Worm (Caenorhabditis elegans) whole organism, L2 larva: Measurements from ENCODE around the gene pals-16.
A peak's percentile ranks its signal among the peaks of the same experiment; 100 is the strongest.

Experiments used
- C34F6.9 ChIP-seq: fragments of 150-350 bp; optimal IDR thresholded peaks from 2 replicates; lab custom pipeline; 2014; ENCODE audit warnings: missing biosample characterization, missing genetic modification characterization
- R02D3.7 ChIP-seq: fragments of 150-350 bp; optimal IDR thresholded peaks from 2 replicates; lab custom pipeline; 2014; ENCODE audit warnings: missing biosample characterization, missing genetic modification characterization
- Y55F3AM.14 ChIP-seq: fragments of 200-800 bp; sonication (Bioruptor generic); optimal IDR thresholded peaks from 2 replicates; lab custom pipeline; 2018; ENCODE audit warnings: mild to moderate bottlenecking, missing genetic modification characterization, missing compliant biosample characterization
- ZK546.5 ChIP-seq: sonication (generic microtip); optimal IDR thresholded peaks from 2 replicates; lab custom pipeline; 2017; ENCODE audit warnings: missing biosample characterization, missing genetic modification characterization
- alr-1 ChIP-seq: fragments of 150-350 bp; optimal IDR thresholded peaks from 2 replicates; lab custom pipeline; 2014; ENCODE audit warnings: missing biosample characterization, missing genetic modification characterization
- aly-2 ChIP-seq: fragments of 150-350 bp; optimal IDR thresholded peaks from 2 replicates; lab custom pipeline; 2014; ENCODE audit warnings: missing biosample characterization, missing genetic modification characterization
- ceh-16 ChIP-seq: fragments of 150-350 bp; optimal IDR thresholded peaks from 2 replicates; lab custom pipeline; 2014; ENCODE audit warnings: missing biosample characterization, missing genetic modification characterization
- crh-2 ChIP-seq: sonication (generic microtip); optimal IDR thresholded peaks from 2 replicates; lab custom pipeline; 2017; ENCODE audit warnings: missing biosample characterization, missing genetic modification characterization
- dmd-4 ChIP-seq: sonication (generic microtip); optimal IDR thresholded peaks from 2 replicates; lab custom pipeline; 2017; ENCODE audit warnings: missing biosample characterization, missing genetic modification characterization
- egl-27 ChIP-seq: sonication (generic microtip); optimal IDR thresholded peaks from 3 replicates; lab custom pipeline; 2017; ENCODE audit warnings: missing biosample characterization, missing genetic modification reagents, missing genetic modification characterization
- elt-1 ChIP-seq: fragments of 150-350 bp; optimal IDR thresholded peaks from 2 replicates; lab custom pipeline; 2014; ENCODE audit warnings: missing biosample characterization, missing genetic modification characterization
- fos-1 ChIP-seq: fragments of 150-350 bp; optimal IDR thresholded peaks from 2 replicates; lab custom pipeline; 2014; ENCODE audit warnings: missing biosample characterization, missing genetic modification characterization
- gmeb-1 ChIP-seq: fragments of 150-350 bp; optimal IDR thresholded peaks from 2 replicates; lab custom pipeline; 2014; ENCODE audit warnings: missing biosample characterization, missing genetic modification characterization
- lin-39 ChIP-seq: fragments of 150-350 bp; optimal IDR thresholded peaks from 2 replicates; lab custom pipeline; 2014; ENCODE audit warnings: missing biosample characterization, missing genetic modification reagents, missing genetic modification characterization
- lsy-2 ChIP-seq, 2 experiments: fragments of 150-350 bp in 1 of 2; sonication (generic microtip) in 1 of 2; optimal IDR thresholded peaks; 2 replicates each; lab custom pipeline; 2014 to 2017; ENCODE audit warnings: missing biosample characterization in 2 of 2, missing genetic modification characterization in 2 of 2
- mab-5 ChIP-seq: fragments of 150-350 bp; optimal IDR thresholded peaks from 2 replicates; lab custom pipeline; 2014; ENCODE audit warnings: missing biosample characterization, missing genetic modification characterization
- mbf-1 ChIP-seq: sonication (generic microtip); optimal IDR thresholded peaks from 2 replicates; lab custom pipeline; 2017; ENCODE audit warnings: missing biosample characterization, missing genetic modification characterization
- mdl-1 ChIP-seq, 2 experiments: fragments of 150-350 bp in 1 of 2; sonication (generic microtip) in 1 of 2; optimal IDR thresholded peaks; 2 replicates each; lab custom pipeline; 2017; ENCODE audit warnings: missing biosample characterization in 2 of 2, missing genetic modification characterization in 2 of 2
- nhr-10 ChIP-seq: sonication (generic microtip); optimal IDR thresholded peaks from 2 replicates; lab custom pipeline; 2017; ENCODE audit warnings: missing biosample characterization, missing genetic modification characterization
- nhr-11 ChIP-seq: fragments of 150-350 bp; optimal IDR thresholded peaks from 2 replicates; lab custom pipeline; 2014; ENCODE audit warnings: missing biosample characterization, missing genetic modification characterization
- nhr-12 ChIP-seq: fragments of 150-350 bp; optimal IDR thresholded peaks from 2 replicates; lab custom pipeline; 2014; ENCODE audit warnings: missing biosample characterization, missing genetic modification characterization
- nhr-129 ChIP-seq: fragments of 150-350 bp; optimal IDR thresholded peaks from 2 replicates; lab custom pipeline; 2014; ENCODE audit warnings: missing biosample characterization, missing genetic modification characterization
- nhr-23 ChIP-seq: fragments of 150-350 bp; optimal IDR thresholded peaks from 2 replicates; lab custom pipeline; 2014; ENCODE audit warnings: missing biosample characterization, missing genetic modification reagents, missing genetic modification characterization
- nhr-237 ChIP-seq: fragments of 150-350 bp; optimal IDR thresholded peaks from 2 replicates; lab custom pipeline; 2014; ENCODE audit warnings: missing biosample characterization, missing genetic modification characterization
- nhr-25 ChIP-seq: fragments of 150-350 bp; sonication (generic microtip); optimal IDR thresholded peaks from 3 replicates; lab custom pipeline; 2014; ENCODE audit warnings: missing biosample characterization, missing genetic modification characterization
- nhr-6 ChIP-seq: fragments of 150-350 bp; optimal IDR thresholded peaks from 2 replicates; lab custom pipeline; 2014; ENCODE audit warnings: missing biosample characterization, missing genetic modification characterization
- peb-1 ChIP-seq: fragments of 150-350 bp; optimal IDR thresholded peaks from 2 replicates; lab custom pipeline; 2014; ENCODE audit warnings: missing biosample characterization, missing genetic modification characterization
- sem-4 ChIP-seq: fragments of 150-350 bp; optimal IDR thresholded peaks from 2 replicates; lab custom pipeline; 2014; ENCODE audit warnings: missing biosample characterization, missing genetic modification reagents, missing genetic modification characterization
- sma-3 ChIP-seq: sonication (generic microtip); optimal IDR thresholded peaks from 2 replicates; lab custom pipeline; 2016; ENCODE audit warnings: missing genetic modification reagents, missing genetic modification characterization, missing compliant biosample characterization
- sma-9 ChIP-seq, 2 experiments: fragments of 150-350 bp in 1 of 2; sonication (generic microtip) in 1 of 2; optimal IDR thresholded peaks; 2 replicates each; lab custom pipeline; 2014 to 2016; ENCODE audit warnings: missing genetic modification characterization in 2 of 2, mild to moderate bottlenecking in 1 of 2, missing biosample characterization in 1 of 2, missing compliant biosample characterization in 1 of 2, missing genetic modification reagents in 1 of 2, moderate library complexity in 1 of 2
- unc-39 ChIP-seq: fragments of 150-350 bp; optimal IDR thresholded peaks from 2 replicates; lab custom pipeline; 2014; ENCODE audit warnings: missing biosample characterization, missing genetic modification characterization
- unc-55 ChIP-seq: fragments of 150-350 bp; sonication (generic microtip); optimal IDR thresholded peaks from 3 replicates; lab custom pipeline; 2014; ENCODE audit warnings: missing biosample characterization, missing genetic modification reagents, missing genetic modification characterization
- unc-62 ChIP-seq: fragments of 150-350 bp; optimal IDR thresholded peaks from 2 replicates; lab custom pipeline; 2014; ENCODE audit warnings: missing biosample characterization, missing genetic modification reagents, missing genetic modification characterization
- zag-1 ChIP-seq: fragments of 150-350 bp; optimal IDR thresholded peaks from 2 replicates; lab custom pipeline; 2014; ENCODE audit warnings: missing biosample characterization, missing genetic modification characterization
- ztf-1 ChIP-seq: fragments of 200-800 bp; sonication (Bioruptor generic); conservative IDR thresholded peaks from 2 replicates; pipeline ENCODE4 v1.3.6; 2022; ENCODE audit warnings: missing genetic modification characterization, missing compliant biosample characterization
- ztf-11 ChIP-seq: sonication (generic microtip); optimal IDR thresholded peaks from 2 replicates; lab custom pipeline; 2017; ENCODE audit warnings: missing biosample characterization, missing genetic modification characterization
- ztf-4 ChIP-seq: fragments of 150-350 bp; optimal IDR thresholded peaks from 2 replicates; lab custom pipeline; 2014; ENCODE audit warnings: missing biosample characterization, missing genetic modification characterization

pals-16 gene

DNA sequence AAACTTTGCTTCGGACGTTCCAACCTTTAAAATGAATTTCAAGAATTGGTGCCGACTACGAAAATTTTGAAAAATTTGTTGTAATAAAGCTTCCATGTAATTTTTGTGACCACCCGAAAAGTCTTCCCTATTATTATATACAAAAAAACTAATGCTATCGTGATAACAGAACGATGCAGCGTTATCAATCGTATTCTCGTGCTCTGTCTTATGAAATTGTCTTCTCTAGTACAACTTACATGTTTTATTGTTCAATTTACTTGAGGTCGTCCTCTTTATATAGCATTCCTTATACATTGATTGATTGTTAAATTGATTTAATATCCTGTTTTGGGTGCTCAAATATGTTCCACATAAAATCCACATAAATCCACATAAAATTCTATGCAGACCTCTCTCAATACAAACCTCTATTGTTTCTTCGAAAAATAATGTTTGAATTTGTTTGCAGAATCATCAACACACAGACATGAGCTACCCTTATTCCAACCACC, 1.8 kb downstream of the pals-16 start, which contains the start of gene pals-19:
Gene pals-19 (plus strand): TSS at position 444 of the 494 bp plus-strand sequence.
- TF ChIP-seq fos-1 (peak; percentile 82), nhr-23 (no peak), egl-27 (no peak)

DNA sequence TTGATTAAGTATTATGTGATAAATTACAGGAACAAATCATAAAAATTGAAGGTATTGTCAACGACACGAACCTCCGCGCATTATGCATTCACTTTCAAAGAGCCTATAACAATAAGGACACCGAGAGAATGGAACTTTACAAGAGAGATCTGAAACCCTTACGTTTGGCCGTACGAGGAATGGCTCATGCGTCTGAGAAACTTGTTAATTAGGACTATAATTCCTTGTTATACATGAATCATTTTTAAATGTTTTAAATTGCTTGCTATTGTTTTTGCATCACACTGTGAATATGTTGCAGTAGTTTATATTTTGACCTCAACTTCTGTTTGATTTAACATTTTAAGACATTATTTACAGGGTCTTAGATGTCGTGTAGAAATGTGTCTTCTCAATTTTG, 3.3 kb downstream of the pals-16 start, which contains the start of gene pals-18:
Gene pals-18 (plus strand): TSS at position 301 of the 400 bp plus-strand sequence.
- TF ChIP-seq alr-1 (tag; lab: Kevin White, UChicago) (no peak), nhr-11 (tag; lab: Kevin White, UChicago) (no peak), nhr-12 (no peak), unc-39 (tag; lab: Kevin White, UChicago) (no peak), nhr-6 (tag; lab: Kevin White, UChicago) (no peak), lsy-2 (tag; optimal IDR thresholded peaks at IDR 0.05; lab: Kevin White, UChicago) (no peak), nhr-10 (tag; lab: Kevin White, UChicago) (no peak), sem-4 (tag; lab: Kevin White, UChicago) (no peak), unc-62 (GFP tag; lab: Kevin White, UChicago) (no peak), nhr-129 (no peak), gmeb-1 (tag; lab: Kevin White, UChicago) (no peak), ztf-1 (no peak), sma-3 (no peak), lin-39 (tag; lab: Kevin White, UChicago) (no peak), sma-9 (GFP tag; optimal IDR thresholded peaks at IDR 0.05; lab: Kevin White, UChicago) (no peak), sma-9 (tag; optimal IDR thresholded peaks at IDR 0.05; lab: Kevin White, UChicago) (no peak)

DNA sequence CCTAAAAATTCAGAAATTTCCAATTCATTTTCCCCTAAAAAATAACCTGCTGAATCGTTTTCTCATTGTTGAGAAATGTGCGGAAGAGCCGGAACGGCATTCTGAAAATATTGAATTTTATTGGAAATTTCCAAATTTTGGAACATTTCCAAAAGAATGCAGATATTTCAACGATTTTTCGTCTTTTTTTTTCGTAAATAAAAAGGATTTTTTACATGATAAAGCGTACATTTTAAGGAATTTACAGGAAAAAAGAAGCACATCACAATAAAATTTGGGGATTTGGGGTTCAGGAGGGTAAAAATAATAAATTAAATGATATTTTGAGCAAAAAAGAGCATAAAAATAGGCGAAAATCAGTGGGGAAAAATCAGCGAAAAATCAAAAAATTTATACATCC, 9.4 kb downstream of the pals-16 start, which contains the start of gene Y82E9BR.22:
Gene Y82E9BR.22 (minus strand): TSS at position 101 of the 400 bp plus-strand sequence.
- TF ChIP-seq mbf-1: no peak
- TF ChIP-seq dmd-4 (tag; lab: Kevin White, UChicago): no peak
- no peak for TF ChIP-seq nhr-237 (tag; lab: Kevin White, UChicago)
- no peak for TF ChIP-seq nhr-23
- no peak for TF ChIP-seq sma-3
- TF ChIP-seq elt-1: no peak
- TF ChIP-seq nhr-25 (tag; lab: Kevin White, UChicago): no peak
- no peak for TF ChIP-seq nhr-10 (tag; lab: Kevin White, UChicago)
- TF ChIP-seq nhr-129: no peak
- no peak for TF ChIP-seq unc-39 (tag; lab: Kevin White, UChicago)
- no peak for TF ChIP-seq lin-39 (tag; lab: Kevin White, UChicago)

DNA sequence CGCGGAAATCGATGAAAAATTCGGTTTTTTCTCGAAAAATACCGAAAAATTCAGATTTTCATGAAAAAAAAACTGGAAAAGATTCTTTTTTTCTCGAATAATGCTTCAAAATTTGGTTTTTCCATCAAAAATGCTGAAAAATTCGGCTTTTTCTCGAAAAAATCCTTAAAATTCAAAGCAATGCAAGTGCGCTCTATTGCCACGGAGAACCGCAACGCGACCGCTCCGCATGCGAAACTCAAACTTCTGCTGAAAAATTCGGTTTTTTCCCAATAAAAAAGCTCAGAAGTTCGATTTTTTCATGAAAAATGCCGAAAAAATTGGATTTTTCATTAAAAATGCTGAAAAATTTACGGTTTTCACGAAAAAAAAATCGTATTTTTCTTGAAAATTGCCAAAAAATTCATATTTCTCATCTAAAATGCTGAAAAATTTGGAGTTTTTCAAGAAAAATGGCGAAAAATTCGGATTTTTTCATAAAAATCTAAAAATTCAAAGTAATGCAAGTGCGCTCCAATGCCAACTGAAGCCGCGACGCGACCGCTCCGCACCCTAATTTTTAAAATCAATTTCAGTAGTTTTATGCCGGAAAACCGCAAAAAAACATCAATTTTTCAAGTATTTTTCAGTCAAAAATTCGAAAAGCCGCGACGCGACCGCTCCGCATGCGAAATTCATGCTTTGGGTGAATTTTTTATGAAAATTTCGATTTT, 13.5 kb downstream of the pals-16 start:
- no peak for TF ChIP-seq nhr-12
- TF ChIP-seq nhr-25 (tag; lab: Kevin White, UChicago): no peak
- no peak for TF ChIP-seq aly-2
- no peak for TF ChIP-seq mdl-1 (tag; optimal IDR thresholded peaks at IDR 0.05; lab: Kevin White, UChicago)
- no peak for TF ChIP-seq sem-4 (tag; lab: Kevin White, UChicago)
- TF ChIP-seq nhr-11 (tag; lab: Kevin White, UChicago): no peak

DNA sequence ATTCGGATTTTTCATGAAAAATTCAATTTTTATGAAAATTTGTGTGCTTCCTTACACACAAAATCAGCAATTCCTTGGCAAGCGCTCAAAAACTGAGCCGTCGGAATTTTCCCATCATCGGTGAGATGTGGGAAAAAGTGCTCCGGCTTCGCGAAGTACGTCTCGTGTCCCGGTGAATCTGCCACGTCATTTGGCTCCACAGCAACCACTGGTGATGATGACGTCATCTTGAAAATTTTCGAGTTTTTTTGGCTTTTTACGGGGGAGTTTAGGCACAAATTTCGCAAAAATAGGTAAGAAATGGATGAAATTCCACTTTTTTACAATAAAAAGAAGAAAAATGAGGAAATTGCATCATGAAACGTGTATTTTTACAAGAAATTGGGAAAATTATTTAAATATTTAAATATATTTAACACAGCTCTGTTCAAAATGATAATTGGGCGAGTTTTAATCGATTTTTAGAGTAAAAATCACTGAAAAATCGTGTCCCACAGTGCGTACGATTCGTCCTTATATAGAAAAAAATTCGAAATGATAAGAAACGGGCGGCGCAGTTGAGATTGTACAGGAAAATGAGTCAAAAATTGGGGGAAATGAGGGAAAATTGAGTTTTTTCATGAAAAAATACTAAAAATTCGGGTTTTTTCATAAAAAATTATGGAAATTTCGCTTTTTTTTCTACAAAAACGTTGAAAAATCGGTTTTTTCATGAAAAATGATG, 14.3 kb downstream of the pals-16 start, which contains the start of gene Y82E9BR.14:
Gene Y82E9BR.14 (minus strand): TSS at position 227 of the 724 bp plus-strand sequence.
- peak; percentile 66 for TF ChIP-seq fos-1
- no peak for TF ChIP-seq Y55F3AM.14 (GFP tag; lab: Kevin White, UChicago)

DNA sequence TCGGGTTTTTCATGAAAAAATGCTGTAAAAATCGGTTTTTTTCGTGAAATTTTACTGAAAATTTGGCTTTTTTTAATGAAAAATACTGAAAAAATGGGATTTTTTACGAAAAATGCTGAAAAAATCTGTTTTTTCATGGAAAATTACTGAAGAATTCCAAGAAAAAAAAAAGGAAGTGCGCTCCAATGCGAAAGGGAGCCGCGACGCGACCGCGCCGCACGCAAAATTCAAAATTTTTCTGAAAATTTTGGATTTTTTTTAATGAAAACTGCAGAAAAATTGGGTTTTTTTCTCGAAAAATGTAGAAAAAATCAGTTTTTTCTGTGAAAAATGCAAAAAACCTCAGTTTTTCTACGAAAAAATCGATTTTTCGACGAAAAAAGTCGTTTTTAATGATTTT, 16.8 kb downstream of the pals-16 start:
- TF ChIP-seq nhr-11 (tag; lab: Kevin White, UChicago): no peak
- no peak for TF ChIP-seq alr-1 (tag; lab: Kevin White, UChicago)
- no peak for TF ChIP-seq elt-1
- TF ChIP-seq mbf-1: no peak
- no peak for TF ChIP-seq zag-1 (tag; lab: Kevin White, UChicago)
- TF ChIP-seq ZK546.5 (tag; lab: Kevin White, UChicago): no peak
- TF ChIP-seq peb-1 (tag; lab: Kevin White, UChicago): no peak
- TF ChIP-seq ztf-4 (tag; lab: Kevin White, UChicago): no peak
- no peak for TF ChIP-seq R02D3.7 (tag; lab: Kevin White, UChicago)
- TF ChIP-seq ceh-16: no peak
- TF ChIP-seq sma-3: no peak
- TF ChIP-seq crh-2: no peak
- no peak for TF ChIP-seq mab-5 (tag; lab: Kevin White, UChicago)
- TF ChIP-seq ztf-11: no peak
- TF ChIP-seq unc-55 (GFP tag; lab: Kevin White, UChicago): no peak
- no peak for TF ChIP-seq nhr-10 (tag; lab: Kevin White, UChicago)
- no peak for TF ChIP-seq unc-39 (tag; lab: Kevin White, UChicago)
- no peak for TF ChIP-seq C34F6.9
- no peak for TF ChIP-seq unc-62 (GFP tag; lab: Kevin White, UChicago)
